Worm (Caenorhabditis elegans) whole organism, young adult: ENCODE results near the gene ric-8.

Experiments
- B0035.1 ChIP-seq: sonication (generic microtip); optimal IDR thresholded peaks from 2 replicates; lab custom pipeline; 2016; ENCODE audit warnings: missing genetic modification characterization, mild to moderate bottlenecking, missing compliant biosample characterization, missing genotype, missing genetic modification reagents
- B0336.3 ChIP-seq: fragments of 200-800 bp; sonication (Bioruptor generic); IDR thresholded peaks from 2 replicates; pipeline ENCODE4 v1.3.6; 2022; ENCODE audit warnings: missing genetic modification characterization, missing compliant biosample characterization
- F55B11.4 ChIP-seq: sonication (generic microtip); optimal IDR thresholded peaks from 2 replicates; lab custom pipeline; 2016; ENCODE audit warnings: missing compliant biosample characterization, missing genetic modification characterization, borderline replicate concordance; ENCODE audit not compliant: insufficient read depth
- T07F8.4 ChIP-seq: sonication (generic microtip); optimal IDR thresholded peaks from 2 replicates; lab custom pipeline; 2016; ENCODE audit warnings: mild to moderate bottlenecking, missing genetic modification characterization, moderate library complexity, missing compliant biosample characterization
- Y79H2A.3 ChIP-seq: fragments of 200-800 bp; sonication (Bioruptor generic); conservative IDR thresholded peaks from 2 replicates; pipeline ENCODE4 v1.3.6; 2022; ENCODE audit warnings: missing genetic modification reagents, missing genetic modification characterization, missing compliant biosample characterization
- ZK185.1 ChIP-seq: sonication (generic microtip); optimal IDR thresholded peaks from 2 replicates; lab custom pipeline; 2016; ENCODE audit warnings: mild to moderate bottlenecking, missing genetic modification characterization, missing compliant biosample characterization; ENCODE audit not compliant: poor library complexity, severe bottlenecking
- aptf-2 ChIP-seq: fragments of 200-800 bp; sonication (Bioruptor generic); conservative IDR thresholded peaks from 2 replicates; pipeline ENCODE4 v1.3.6; 2022; ENCODE audit warnings: missing genetic modification reagents, missing genetic modification characterization, missing compliant biosample characterization
- atf-7 ChIP-seq: sonication (generic microtip); optimal IDR thresholded peaks from 2 replicates; lab custom pipeline; 2017; ENCODE audit warnings: mild to moderate bottlenecking, missing genetic modification characterization, missing compliant biosample characterization
- bed-2 ChIP-seq: fragments of 200-800 bp; sonication (Bioruptor generic); IDR thresholded peaks from 2 replicates; pipeline ENCODE4 v1.3.6; 2022; ENCODE audit warnings: missing genetic modification reagents, missing genetic modification characterization, missing compliant biosample characterization
- cebp-1 ChIP-seq, 2 experiments: fragments of 200-800 bp in 1 of 2; sonication (Bioruptor generic) in 1 of 2; sonication (generic microtip) in 1 of 2; IDR thresholded peaks in 1 of 2; optimal IDR thresholded peaks in 1 of 2; 2 replicates each; pipeline versions ENCODE4 v1.3.6 to Lab custom; 2017 to 2022; ENCODE audit warnings: missing compliant biosample characterization in 2 of 2, missing genetic modification characterization in 2 of 2, mild to moderate bottlenecking in 1 of 2, missing genetic modification reagents in 1 of 2, moderate library complexity in 1 of 2
- cebp-2 ChIP-seq: fragments of 200-800 bp; sonication (Bioruptor generic); IDR thresholded peaks from 2 replicates; pipeline ENCODE4 v1.3.6; 2022; ENCODE audit warnings: missing genetic modification characterization, missing compliant biosample characterization
- ceh-91 ChIP-seq: fragments of 200-800 bp; sonication (Bioruptor generic); IDR thresholded peaks from 2 replicates; pipeline ENCODE4 v1.3.6; 2022; ENCODE audit warnings: missing genetic modification reagents, missing genetic modification characterization, missing compliant biosample characterization
- chd-7 ChIP-seq: sonication (generic microtip); optimal IDR thresholded peaks from 2 replicates; lab custom pipeline; 2016; ENCODE audit warnings: mild to moderate bottlenecking, missing genetic modification characterization, moderate library complexity, missing compliant biosample characterization
- egl-18 ChIP-seq: fragments of 200-800 bp; sonication (Bioruptor generic); IDR thresholded peaks from 2 replicates; pipeline ENCODE4 v1.3.6; 2022; ENCODE audit warnings: missing genetic modification reagents, missing genetic modification characterization, missing compliant biosample characterization
- egrh-3 ChIP-seq: fragments of 200-800 bp; sonication (Bioruptor generic); IDR thresholded peaks from 2 replicates; pipeline ENCODE4 v1.3.6; 2022; ENCODE audit warnings: missing genetic modification reagents, missing genetic modification characterization, missing compliant biosample characterization
- ets-4 ChIP-seq: fragments of 200-800 bp; sonication (Bioruptor generic); optimal IDR thresholded peaks from 2 replicates; lab custom pipeline; 2018; ENCODE audit warnings: mild to moderate bottlenecking, missing genetic modification characterization, missing compliant biosample characterization
- fkh-3 ChIP-seq: sonication (generic microtip); optimal IDR thresholded peaks from 2 replicates; lab custom pipeline; 2016; ENCODE audit warnings: mild to moderate bottlenecking, missing genetic modification characterization, missing compliant biosample characterization
- gei-17 ChIP-seq: fragments of 200-800 bp; sonication (Bioruptor generic); optimal IDR thresholded peaks from 2 replicates; lab custom pipeline; 2018; ENCODE audit warnings: mild to moderate bottlenecking, missing genetic modification characterization, missing compliant biosample characterization
- hlh-26 ChIP-seq: fragments of 200-800 bp; sonication (Bioruptor generic); conservative IDR thresholded peaks from 2 replicates; pipeline ENCODE4 v1.3.6; 2022; ENCODE audit warnings: missing genetic modification reagents, missing genetic modification characterization, missing compliant biosample characterization
- hmg-20 ChIP-seq: fragments of 200-800 bp; sonication (Bioruptor generic); IDR thresholded peaks from 2 replicates; pipeline ENCODE4 v1.3.6; 2022; ENCODE audit warnings: missing genetic modification reagents, missing genetic modification characterization, missing compliant biosample characterization
- hsf-1 ChIP-seq: fragments of 200-800 bp; sonication (Bioruptor generic); IDR thresholded peaks from 2 replicates; pipeline ENCODE4 v1.3.6; 2022; ENCODE audit warnings: missing genetic modification reagents, missing genetic modification characterization, missing compliant biosample characterization
- lin-26 ChIP-seq: fragments of 200-800 bp; sonication (Bioruptor generic); IDR thresholded peaks from 2 replicates; pipeline ENCODE4 v1.3.6; 2022; ENCODE audit warnings: missing genetic modification reagents, missing genetic modification characterization, missing compliant biosample characterization
- madf-3 ChIP-seq: fragments of 200-800 bp; sonication (Bioruptor generic); IDR thresholded peaks from 2 replicates; pipeline ENCODE4 v1.3.6; 2022; ENCODE audit warnings: missing genetic modification reagents, missing genetic modification characterization, missing compliant biosample characterization
- nfya-1 ChIP-seq: sonication (generic microtip); optimal IDR thresholded peaks from 2 replicates; lab custom pipeline; 2017; ENCODE audit warnings: antibody characterized with exemption, missing compliant biosample characterization, missing genetic modification characterization, borderline replicate concordance; ENCODE audit not compliant: insufficient read depth
- nfyb-1 ChIP-seq: fragments of 200-800 bp; sonication (Bioruptor generic); IDR thresholded peaks from 2 replicates; pipeline ENCODE4 v1.3.6; 2022; ENCODE audit warnings: missing genetic modification reagents, missing genetic modification characterization, missing compliant biosample characterization
- nhr-27 ChIP-seq: fragments of 200-800 bp; sonication (Bioruptor generic); optimal IDR thresholded peaks from 2 replicates; lab custom pipeline; 2018; ENCODE audit warnings: mild to moderate bottlenecking, missing genetic modification characterization, moderate library complexity, missing compliant biosample characterization
- nhr-90 ChIP-seq: sonication (generic microtip); optimal IDR thresholded peaks from 2 replicates; lab custom pipeline; 2016; ENCODE audit warnings: missing genotype, mild to moderate bottlenecking, missing genetic modification characterization, missing compliant biosample characterization
- pbrm-1 ChIP-seq: fragments of 200-800 bp; sonication (Bioruptor generic); IDR thresholded peaks from 2 replicates; pipeline ENCODE4 v1.3.6; 2022; ENCODE audit warnings: missing genetic modification reagents, missing genetic modification characterization, missing compliant biosample characterization
- pha-4 ChIP-seq: fragments of 150-350 bp; sonication (generic microtip); optimal IDR thresholded peaks from 2 replicates; lab custom pipeline; 2014; ENCODE audit warnings: missing biosample characterization, missing genetic modification reagents, missing genetic modification characterization
- repo-1 ChIP-seq: sonication (generic microtip); optimal IDR thresholded peaks from 2 replicates; lab custom pipeline; 2017; ENCODE audit warnings: mild to moderate bottlenecking, missing genetic modification characterization, missing compliant biosample characterization
- sea-2 ChIP-seq: fragments of 200-800 bp; sonication (Bioruptor generic); IDR thresholded peaks from 2 replicates; pipeline ENCODE4 v1.3.6; 2022; ENCODE audit warnings: missing genetic modification characterization, missing compliant biosample characterization
- snpc-1.3 ChIP-seq: sonication (generic microtip); optimal IDR thresholded peaks from 2 replicates; lab custom pipeline; 2017; ENCODE audit warnings: missing genetic modification characterization, mild to moderate bottlenecking, missing compliant biosample characterization, antibody characterized with exemption, moderate library complexity, missing genotype, missing genetic modification reagents; ENCODE audit not compliant: insufficient read depth
- tlf-1 ChIP-seq: fragments of 200-800 bp; sonication (Bioruptor generic); optimal IDR thresholded peaks from 2 replicates; lab custom pipeline; 2018; ENCODE audit warnings: mild to moderate bottlenecking, missing genetic modification characterization, missing compliant biosample characterization
- zfh-2 ChIP-seq: fragments of 200-800 bp; sonication (Bioruptor generic); conservative IDR thresholded peaks from 2 replicates; pipeline ENCODE4 v1.3.6; 2022; ENCODE audit warnings: missing genetic modification reagents, missing genetic modification characterization, missing compliant biosample characterization
- zim-3 ChIP-seq: sonication (generic microtip); optimal IDR thresholded peaks from 2 replicates; lab custom pipeline; 2017; ENCODE audit warnings: mild to moderate bottlenecking, missing genetic modification characterization, moderate library complexity, missing compliant biosample characterization
- ztf-25 ChIP-seq: fragments of 200-800 bp; sonication (Bioruptor generic); IDR thresholded peaks from 2 replicates; pipeline ENCODE4 v1.3.6; 2022; ENCODE audit warnings: missing genetic modification reagents, missing genetic modification characterization, missing compliant biosample characterization
- ztf-6 ChIP-seq: fragments of 200-800 bp; sonication (Bioruptor generic); IDR thresholded peaks from 2 replicates; pipeline ENCODE4 v1.3.6; 2022; ENCODE audit warnings: missing genetic modification reagents, missing genetic modification characterization, missing compliant biosample characterization

ric-8 gene

DNA sequence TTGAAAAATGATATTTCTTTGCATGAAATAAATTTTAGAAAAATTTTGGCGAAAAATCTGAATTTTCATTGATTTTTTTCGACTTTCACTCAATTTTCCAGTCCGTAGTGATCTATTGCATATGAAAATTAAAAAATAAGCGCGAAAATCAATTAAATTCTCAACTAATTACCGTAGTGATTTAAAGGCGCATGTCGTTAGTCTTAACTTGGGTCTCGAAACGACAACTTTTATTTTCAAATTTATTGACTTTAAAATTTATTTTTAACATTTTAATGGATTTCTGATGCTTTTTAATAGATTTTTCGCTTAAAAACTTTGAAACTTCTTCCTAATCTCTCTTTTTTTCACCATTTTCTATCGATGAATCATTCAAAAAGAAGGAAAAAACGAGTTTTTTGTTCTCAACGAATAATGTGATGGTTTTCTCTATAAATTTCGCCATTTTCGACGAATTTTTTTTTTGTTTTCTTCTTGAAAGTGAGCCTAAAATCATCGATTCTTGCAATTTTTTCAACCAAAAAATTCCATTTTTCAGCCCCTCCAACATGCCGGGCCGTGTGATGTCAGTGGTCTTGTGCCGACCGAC, 35.2 kb upstream of the ric-8 start, which contains the start of gene vamp-7 (continued):
- TF ChIP-seq chd-7 (tag; lab: Kevin White, UChicago) (no peak), aptf-2 (GFP tag; lab: Robert Waterston, UW) (no peak), B0035.1 (tag; lab: Kevin White, UChicago) (no peak), snpc-1.3 (tag; lab: Kevin White, UChicago) (peak; percentile 51), ztf-25 (GFP tag; lab: Robert Waterston, UW) (0 out of 2 replicates have a peak, but pooled peaks have one; percentile 29), nfyb-1 (GFP tag; lab: Robert Waterston, UW) (no peak), fkh-3 (tag; lab: Kevin White, UChicago) (no peak), gei-17 (GFP tag; lab: Kevin White, UChicago) (no peak), tlf-1 (GFP tag; lab: Kevin White, UChicago) (peak; percentile 55), ets-4 (no peak), hmg-20 (no peak), B0336.3 (GFP tag; lab: Robert Waterston, UW) (0 out of 2 replicates have a peak, but pooled peaks have one; percentile 15), bed-2 (no peak), T07F8.4 (tag; lab: Kevin White, UChicago) (no peak), sea-2 (GFP tag; lab: Robert Waterston, UW) (no peak), nhr-27 (tag; lab: Kevin White, UChicago) (no peak), nhr-90 (no peak), pha-4 (tag; lab: Kevin White, UChicago) (no peak), egrh-3 (GFP tag; lab: Robert Waterston, UW) (no peak), atf-7 (tag; lab: Kevin White, UChicago) (no peak), F55B11.4 (tag; lab: Kevin White, UChicago) (no peak), nfya-1 (no peak), ZK185.1 (no peak), egl-18 (GFP tag; lab: Robert Waterston, UW) (no peak), repo-1 (tag; lab: Kevin White, UChicago) (peak; percentile 45), lin-26 (GFP tag; lab: Robert Waterston, UW) (0 out of 2 replicates have a peak, but pooled peaks have one; percentile 14), pbrm-1 (GFP tag; lab: Robert Waterston, UW) (peak; percentile 44; the same call in 1 of the 2 replicates), hlh-26 (GFP tag; lab: Robert Waterston, UW) (no peak), cebp-2 (GFP tag; lab: Robert Waterston, UW) (no peak), ztf-6 (no peak)

DNA sequence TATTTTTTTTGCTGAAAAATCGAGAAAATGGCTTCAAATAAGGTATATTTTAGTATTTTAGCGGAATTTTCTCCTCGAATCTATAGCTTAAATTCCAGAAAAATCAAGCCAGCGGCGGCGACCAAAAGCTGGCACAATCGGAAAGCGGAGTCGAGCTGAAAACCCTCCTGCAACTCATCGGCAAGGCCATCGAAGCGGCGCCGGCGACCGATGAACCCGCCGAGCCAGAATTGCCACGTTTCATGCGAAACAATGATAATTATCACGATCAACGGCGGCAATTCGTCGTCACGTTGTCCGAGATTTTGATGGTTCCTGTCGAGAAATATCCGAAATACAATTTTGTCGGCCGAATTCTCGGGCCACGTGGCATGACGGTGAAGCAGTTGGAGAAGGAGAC, 32.4 kb upstream of the ric-8 start, which contains the start of gene Y69A2AR.32:
Gene Y69A2AR.32 (plus strand): TSS at position 28 of the 400 bp plus-strand sequence.
- peak; percentile 74; the same call in 1 of the 2 replicates for TF ChIP-seq zfh-2 (GFP tag; lab: Robert Waterston, UW)
- 0 out of 2 replicates have a peak, but pooled peaks have one; percentile 14 for TF ChIP-seq nfyb-1 (GFP tag; lab: Robert Waterston, UW)
- peak; percentile 30; the same call in 1 of the 2 replicates for TF ChIP-seq egrh-3 (GFP tag; lab: Robert Waterston, UW)
- TF ChIP-seq ceh-91 = no peak
- TF ChIP-seq B0336.3 (GFP tag; lab: Robert Waterston, UW) = peak; percentile 52; the same call in 1 of the 2 replicates
- TF ChIP-seq madf-3 (GFP tag; lab: Robert Waterston, UW) = peak; percentile 80; the same call in 1 of the 2 replicates
- TF ChIP-seq cebp-1 (GFP tag; IDR thresholded peaks at IDR 0.05; lab: Robert Waterston, UW) = no peak
- peak; percentile 5 for TF ChIP-seq cebp-1 (tag; optimal IDR thresholded peaks at IDR 0.05; lab: Kevin White, UChicago)
- TF ChIP-seq hsf-1 (GFP tag; lab: Robert Waterston, UW) = no peak
- TF ChIP-seq Y79H2A.3 (GFP tag; lab: Robert Waterston, UW) = no peak
- TF ChIP-seq zim-3 = peak; percentile 45
